Fruit fly (Drosophila melanogaster) whole organism, embryonic: Measurements from ENCODE around the gene CG43117.

Experiments
- Atf-2 ChIP-seq: fragments of 200-800 bp; sonication (Bioruptor generic); optimal IDR thresholded peaks from 2 replicates; lab custom pipeline; 2016; ENCODE audit warnings: missing biosample characterization, missing genetic modification characterization
- CG11085 ChIP-seq: fragments of 200-800 bp; sonication (Bioruptor generic); IDR thresholded peaks from 2 replicates; pipeline ENCODE4 v1.3.6; 2022; ENCODE audit warnings: missing biosample characterization, missing genetic modification characterization
- CG12219 ChIP-seq: fragments of 200-800 bp; sonication (Bioruptor generic); optimal IDR thresholded peaks from 3 replicates; lab custom pipeline; 2018; ENCODE audit warnings: missing biosample characterization, mild to moderate bottlenecking, missing genetic modification characterization
- CG14965 ChIP-seq: fragments of 200-800 bp; sonication (Bioruptor generic); optimal IDR thresholded peaks from 2 replicates; lab custom pipeline; 2016; ENCODE audit warnings: missing biosample characterization, missing genetic modification characterization, borderline replicate concordance
- CG16779 ChIP-seq: fragments of 200-800 bp; sonication (Bioruptor generic); IDR thresholded peaks from 2 replicates; pipeline ENCODE4 v1.3.6; 2022; ENCODE audit warnings: missing biosample characterization, missing genetic modification characterization
- CG17359 ChIP-seq: fragments of 200-800 bp; sonication (Bioruptor generic); optimal IDR thresholded peaks from 3 replicates; lab custom pipeline; 2018; ENCODE audit warnings: missing biosample characterization, mild to moderate bottlenecking, missing genetic modification characterization, moderate library complexity
- CG2129 ChIP-seq: fragments of 200-800 bp; sonication (Bioruptor generic); IDR thresholded peaks from 2 replicates; pipeline ENCODE4 v1.3.6; 2022; ENCODE audit warnings: missing biosample characterization, missing genetic modification characterization; ENCODE audit not compliant: partially characterized antibody
- CG2199 ChIP-seq: fragments of 200-800 bp; sonication (Bioruptor generic); IDR thresholded peaks from 3 replicates; pipeline ENCODE4 v1.3.6; 2022; ENCODE audit warnings: missing biosample characterization, missing genetic modification characterization
- CG31441 ChIP-seq: fragments of 200-800 bp; sonication (Bioruptor generic); IDR thresholded peaks from 2 replicates; pipeline ENCODE4 v1.3.6; 2022; ENCODE audit warnings: missing biosample characterization, missing genetic modification characterization
- CG33557 ChIP-seq: fragments of 200-800 bp; sonication (Bioruptor generic); optimal IDR thresholded peaks from 2 replicates; lab custom pipeline; 2019; ENCODE audit warnings: missing biosample characterization, mild to moderate bottlenecking, missing genetic modification characterization, moderate library complexity
- CG3407 ChIP-seq: fragments of 200-800 bp; sonication (Bioruptor generic); optimal IDR thresholded peaks from 2 replicates; lab custom pipeline; 2018; ENCODE audit warnings: missing biosample characterization, mild to moderate bottlenecking, missing genetic modification characterization
- CG3726 ChIP-seq: fragments of 200-800 bp; sonication (Bioruptor generic); IDR thresholded peaks from 3 replicates; pipeline ENCODE4, ENCODE4 v1.3.6; 2022; ENCODE audit warnings: missing biosample characterization, missing genetic modification characterization
- CG4282 ChIP-seq: fragments of 200-800 bp; sonication (Bioruptor generic); optimal IDR thresholded peaks from 2 replicates; lab custom pipeline; 2016; ENCODE audit warnings: missing biosample characterization, missing genetic modification characterization
- CG4617 ChIP-seq: fragments of 200-800 bp; sonication (Bioruptor generic); optimal IDR thresholded peaks from 3 replicates; lab custom pipeline; 2016; ENCODE audit warnings: missing biosample characterization, missing genetic modification characterization, borderline replicate concordance
- CG4707 ChIP-seq: fragments of 200-800 bp; sonication (Bioruptor generic); optimal IDR thresholded peaks from 2 replicates; lab custom pipeline; 2018; ENCODE audit warnings: missing biosample characterization, mild to moderate bottlenecking, missing genetic modification characterization, moderate library complexity
- CG6175 ChIP-seq: fragments of 200-800 bp; sonication (Bioruptor generic); IDR thresholded peaks from 3 replicates; pipeline ENCODE4 v1.3.6; 2022; ENCODE audit warnings: missing biosample characterization, missing genetic modification characterization
- CG8388 ChIP-seq: fragments of 200-800 bp; sonication (Bioruptor generic); optimal IDR thresholded peaks from 2 replicates; lab custom pipeline; 2019; ENCODE audit warnings: missing biosample characterization, mild to moderate bottlenecking, missing genetic modification characterization, moderate library complexity
- CHES-1-like ChIP-seq: fragments of 200-800 bp; sonication (Bioruptor generic); optimal IDR thresholded peaks from 2 replicates; lab custom pipeline; 2016; ENCODE audit warnings: missing biosample characterization, missing genetic modification characterization
- Doc2 ChIP-seq: fragments of 200-800 bp; sonication (Bioruptor generic); IDR thresholded peaks from 2 replicates; pipeline ENCODE4 v1.3.6; 2022; ENCODE audit warnings: missing biosample characterization, missing genetic modification characterization
- ERR ChIP-seq: fragments of 200-800 bp; sonication (Bioruptor generic); optimal IDR thresholded peaks from 2 replicates; lab custom pipeline; 2016; ENCODE audit warnings: missing biosample characterization, missing genetic modification characterization
- Eip74EF ChIP-seq, 2 experiments: fragments of 200-800 bp in 1 of 2; fragments of >200 bp in 1 of 2; sonication (Bioruptor generic) in 1 of 2; optimal IDR thresholded peaks; 2 replicates each; lab custom pipeline; 2017 to 2019; ENCODE audit warnings: missing biosample characterization in 2 of 2, missing genetic modification characterization in 2 of 2, mild to moderate bottlenecking in 1 of 2, moderate library complexity in 1 of 2
- Hr3 ChIP-seq: fragments of 200-800 bp; sonication (Bioruptor generic); optimal IDR thresholded peaks from 3 replicates; lab custom pipeline; 2016; ENCODE audit warnings: missing biosample characterization, missing genetic modification characterization
- Jarid2 ChIP-seq: fragments of 200-800 bp; sonication (Bioruptor generic); optimal IDR thresholded peaks from 3 replicates; lab custom pipeline; 2017; ENCODE audit warnings: mild to moderate bottlenecking, missing biosample characterization, missing genetic modification reagents, missing genetic modification characterization
- Kr ChIP-seq: fragments of 200-800 bp; sonication (Bioruptor generic); optimal IDR thresholded peaks from 2 replicates; lab custom pipeline; 2017; ENCODE audit warnings: missing biosample characterization, mild to moderate bottlenecking, missing genetic modification characterization
- Max ChIP-seq: fragments of 200-800 bp; sonication (Bioruptor generic); optimal IDR thresholded peaks from 2 replicates; lab custom pipeline; 2016; ENCODE audit warnings: missing biosample characterization, mild to moderate bottlenecking, missing genetic modification characterization
- Nf-YC ChIP-seq: fragments of 200-800 bp; optimal IDR thresholded peaks from 3 replicates; lab custom pipeline; 2019; ENCODE audit warnings: missing biosample characterization, mild to moderate bottlenecking, missing genetic modification characterization, moderate library complexity
- Rfx ChIP-seq: fragments of 200-800 bp; sonication (Bioruptor generic); IDR thresholded peaks from 2 replicates; pipeline ENCODE4 v1.3.6; 2022; ENCODE audit warnings: missing biosample characterization, missing genetic modification characterization
- chif ChIP-seq, 2 experiments: fragments of 200-800 bp; sonication (Bioruptor generic); optimal IDR thresholded peaks; 3 replicates each; lab custom pipeline; 2016; ENCODE audit warnings: missing biosample characterization in 2 of 2, missing genetic modification characterization in 2 of 2
- chinmo ChIP-seq: fragments of 200-800 bp; sonication (Bioruptor generic); IDR thresholded peaks from 4 replicates; pipeline ENCODE4 v1.3.6; 2022; ENCODE audit warnings: missing biosample characterization, missing genetic modification characterization; ENCODE audit not compliant: partially characterized antibody
- chn ChIP-seq: fragments of 200-800 bp; sonication (Bioruptor generic); optimal IDR thresholded peaks from 2 replicates; lab custom pipeline; 2016; ENCODE audit warnings: missing biosample characterization, missing genetic modification characterization
- fd3F ChIP-seq: fragments of 200-800 bp; sonication (Bioruptor generic); optimal IDR thresholded peaks from 2 replicates; lab custom pipeline; 2018; ENCODE audit warnings: missing biosample characterization, mild to moderate bottlenecking, missing genetic modification characterization, moderate library complexity
- fru ChIP-seq: fragments of >200 bp; optimal IDR thresholded peaks from 2 replicates; lab custom pipeline; 2017
- ftz-f1 ChIP-seq: fragments of 200-800 bp; sonication (Bioruptor generic); optimal IDR thresholded peaks from 2 replicates; lab custom pipeline; 2016; ENCODE audit warnings: missing biosample characterization, missing genetic modification characterization
- her ChIP-seq: fragments of 200-800 bp; sonication (Bioruptor generic); optimal IDR thresholded peaks from 2 replicates; lab custom pipeline; 2016; ENCODE audit warnings: missing biosample characterization, missing genetic modification characterization
- inv ChIP-seq: fragments of 200-800 bp; sonication (Bioruptor generic); IDR thresholded peaks from 2 replicates; pipeline ENCODE4 v1.3.6; 2022; ENCODE audit warnings: missing biosample characterization, missing genetic modification characterization; ENCODE audit not compliant: partially characterized antibody
- mirr ChIP-seq: fragments of 200-800 bp; sonication (Bioruptor generic); optimal IDR thresholded peaks from 3 replicates; lab custom pipeline; 2018; ENCODE audit warnings: missing biosample characterization, mild to moderate bottlenecking, missing genetic modification characterization
- nau ChIP-seq: fragments of 200-800 bp; sonication (Bioruptor generic); optimal IDR thresholded peaks from 3 replicates; lab custom pipeline; 2017; ENCODE audit warnings: missing biosample characterization, mild to moderate bottlenecking, missing genetic modification characterization, missing genetic modification reagents
- odd ChIP-seq: fragments of 200-800 bp; sonication (Bioruptor generic); optimal IDR thresholded peaks from 2 replicates; lab custom pipeline; 2017; ENCODE audit warnings: missing biosample characterization, mild to moderate bottlenecking, missing genetic modification characterization
- onecut ChIP-seq: fragments of 200-800 bp; sonication (Bioruptor generic); IDR thresholded peaks from 2 replicates; pipeline ENCODE4 v1.3.6; 2022; ENCODE audit warnings: missing biosample characterization, missing genetic modification characterization
- ro ChIP-seq: fragments of 200-800 bp; sonication (Bioruptor generic); IDR thresholded peaks from 2 replicates; pipeline ENCODE4 v1.3.6; 2022; ENCODE audit warnings: missing biosample characterization, missing genetic modification characterization
- salm ChIP-seq: fragments of 200-800 bp; sonication (Bioruptor generic); optimal IDR thresholded peaks from 2 replicates; lab custom pipeline; 2018; ENCODE audit warnings: missing biosample characterization, mild to moderate bottlenecking, missing genetic modification characterization
- schlank ChIP-seq: fragments of 200-800 bp; sonication (Bioruptor generic); optimal IDR thresholded peaks from 2 replicates; lab custom pipeline; 2018; ENCODE audit warnings: missing biosample characterization, mild to moderate bottlenecking, missing genetic modification characterization
- seq ChIP-seq: fragments of 200-800 bp; sonication (Bioruptor generic); IDR thresholded peaks from 2 replicates; pipeline ENCODE4 v1.3.6; 2022; ENCODE audit warnings: missing biosample characterization, missing genetic modification characterization
- slbo ChIP-seq: fragments of 200-800 bp; sonication (Bioruptor generic); IDR thresholded peaks from 2 replicates; pipeline ENCODE4 v1.3.6; 2022; ENCODE audit warnings: missing biosample characterization, missing genetic modification characterization
- sr ChIP-seq: fragments of 200-800 bp; sonication (Bioruptor generic); IDR thresholded peaks from 3 replicates; pipeline ENCODE4 v1.3.6; 2022; ENCODE audit warnings: missing biosample characterization, missing genetic modification characterization
- ssp ChIP-seq: fragments of 200-800 bp; sonication (Bioruptor generic); IDR thresholded peaks from 2 replicates; pipeline ENCODE4 v1.3.6; 2022; ENCODE audit warnings: missing biosample characterization, missing genetic modification characterization
- usp ChIP-seq: fragments of >200 bp; optimal IDR thresholded peaks from 2 replicates; lab custom pipeline; 2017; ENCODE audit warnings: missing biosample characterization, missing genetic modification characterization
- yki ChIP-seq: fragments of >200 bp; optimal IDR thresholded peaks from 3 replicates; lab custom pipeline; 2018
- zf30C ChIP-seq: fragments of 200-800 bp; sonication (Bioruptor generic); optimal IDR thresholded peaks from 3 replicates; lab custom pipeline; 2018; ENCODE audit warnings: missing biosample characterization, mild to moderate bottlenecking, missing genetic modification characterization

The CG43117 gene

dm6 chr3R:26440455-26441196 is 14.0 kb upstream of the CG43117 start, which contains the start of gene tx (continued):
- TF ChIP-seq Doc2 (GFP tag; lab: Robert Waterston, UW): no peak
- TF ChIP-seq CG31441 (GFP tag; lab: Robert Waterston, UW): no peak
- no peak for TF ChIP-seq usp (GFP tag; lab: Kevin White, UChicago)
- TF ChIP-seq CG16779 (GFP tag; lab: Robert Waterston, UW): no peak
- peak; percentile 98 for TF ChIP-seq sr (GFP tag; lab: Robert Waterston, UW)
- no peak for TF ChIP-seq CG14965 (GFP tag; lab: Kevin White, UChicago)
- no peak for TF ChIP-seq CG8388 (GFP tag; lab: Kevin White, UChicago)
- no peak for TF ChIP-seq chn (GFP tag; lab: Kevin White, UChicago)
- TF ChIP-seq Max (GFP tag; lab: Kevin White, UChicago): no peak
- no peak for TF ChIP-seq CG11085 (GFP tag; lab: Robert Waterston, UW)
- TF ChIP-seq salm (tag; lab: Kevin White, UChicago): no peak
- TF ChIP-seq CG33557 (GFP tag; lab: Kevin White, UChicago): no peak
- no peak for TF ChIP-seq CG4617 (GFP tag; lab: Kevin White, UChicago)
- TF ChIP-seq odd: no peak
- TF ChIP-seq CG2199: peak; percentile 86
- TF ChIP-seq ERR (GFP tag; lab: Kevin White, UChicago): no peak
- no peak for TF ChIP-seq zf30C

dm6 chr3R:26442609-26443180 is 11.9 kb upstream of the CG43117 start:
- TF ChIP-seq her (GFP tag; lab: Kevin White, UChicago) (no peak), CG4282 (GFP tag; lab: Kevin White, UChicago) (no peak), Kr (GFP tag; lab: Kevin White, UChicago) (no peak), Hr3 (no peak), inv (GFP tag; lab: Robert Waterston, UW) (no peak), fd3F (no peak), onecut (GFP tag; lab: Robert Waterston, UW) (no peak), Jarid2 (no peak), CG6175 (GFP tag; lab: Robert Waterston, UW) (0 out of 3 replicates have a peak, but pooled peaks have one; percentile 26), Atf-2 (no peak), Rfx (GFP tag; lab: Robert Waterston, UW) (peak; percentile 35; the same call in 1 of the 2 replicates), slbo (GFP tag; lab: Robert Waterston, UW) (peak; percentile 37; the same call in 1 of the 2 replicates), CHES-1-like (GFP tag; lab: Kevin White, UChicago) (no peak), schlank (tag; lab: Kevin White, UChicago) (no peak), nau (no peak), CG12219 (GFP tag; lab: Kevin White, UChicago) (no peak), seq (0 out of 2 replicates have a peak, but pooled peaks have one; percentile 23), yki (lab: Kevin White, UChicago) (no peak), chif (GFP tag; optimal IDR thresholded peaks at IDR 0.05; lab: Kevin White, UChicago) (no peak), CG11085 (GFP tag; lab: Robert Waterston, UW) (0 out of 2 replicates have a peak, but pooled peaks have one; percentile 22), CG2129 (GFP tag; lab: Robert Waterston, UW) (no peak), Eip74EF (GFP tag; optimal IDR thresholded peaks at IDR 0.05; lab: Kevin White, UChicago) (no peak), CG17359 (tag; lab: Kevin White, UChicago) (no peak), ro (no peak), fru (no peak), CG3726 (no peak), chinmo (GFP tag; lab: Robert Waterston, UW) (0 out of 4 replicates have a peak, but pooled peaks have one; percentile 14), mirr (GFP tag; lab: Kevin White, UChicago) (no peak), CG4707 (GFP tag; lab: Kevin White, UChicago) (no peak), ssp (no peak), CG3407 (GFP tag; lab: Kevin White, UChicago) (no peak), Nf-YC (tag; lab: Kevin White, UChicago) (no peak), ftz-f1 (GFP tag; lab: Kevin White, UChicago) (no peak)
